Worm (Caenorhabditis elegans): Measurements from ENCODE around the gene F47H4.2.

DNA sequence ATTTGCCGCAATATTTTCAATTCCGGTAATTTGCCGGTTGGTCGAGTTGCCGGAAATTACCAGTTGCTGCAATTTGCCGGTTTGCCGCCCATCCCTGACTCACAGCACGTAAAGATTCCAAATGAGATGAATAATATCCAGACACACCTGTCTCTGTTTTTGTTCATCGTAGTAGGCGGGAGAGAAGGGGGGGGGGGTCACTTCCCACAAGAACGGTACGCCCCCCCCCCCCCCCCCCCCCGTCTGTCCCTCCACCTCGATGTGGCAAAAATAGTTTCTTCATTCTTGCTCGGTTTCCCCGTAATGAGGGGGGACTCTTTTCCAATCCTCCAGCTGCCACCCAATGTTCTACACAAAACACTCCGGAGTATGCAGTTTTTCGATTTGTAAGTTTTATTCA lies 24.0 kb downstream of the F47H4.2 start, which contains the start of gene fbxb-7:
- TF ChIP-seq cog-1 (tag; optimal IDR thresholded peaks at IDR 0.05) (no peak), ztf-23 (GFP tag; IDR thresholded peaks at IDR 0.05) (no peak)

Measured in whole organism, midembryonic.